Worm (Caenorhabditis elegans) whole organism, mixed stage, embryonic: ENCODE measurements around the gene srh-4.

Source experiments
- M03D4.4 ChIP-seq: sonication (generic microtip); optimal IDR thresholded peaks from 2 replicates; lab custom pipeline; 2017; ENCODE audit warnings: mild to moderate bottlenecking, missing genetic modification characterization, missing compliant biosample characterization
- bed-3 ChIP-seq: fragments of 200-800 bp; sonication (Bioruptor generic); optimal IDR thresholded peaks from 3 replicates; lab custom pipeline; 2018; ENCODE audit warnings: mild to moderate bottlenecking, missing genetic modification characterization, moderate library complexity, missing compliant biosample characterization
- blmp-1 ChIP-seq: fragments of 150-350 bp; optimal IDR thresholded peaks from 2 replicates; lab custom pipeline; 2014; ENCODE audit warnings: missing biosample characterization, missing genetic modification characterization
- ceh-39 ChIP-seq: fragments of 150-350 bp; optimal IDR thresholded peaks from 2 replicates; lab custom pipeline; 2014; ENCODE audit warnings: missing biosample characterization, missing genetic modification characterization
- ceh-43 ChIP-seq: fragments of 200-800 bp; sonication (Bioruptor generic); optimal IDR thresholded peaks from 2 replicates; lab custom pipeline; 2018; ENCODE audit warnings: mild to moderate bottlenecking, missing genetic modification characterization, moderate library complexity, missing compliant biosample characterization
- ceh-83 ChIP-seq: fragments of 200-800 bp; sonication (Bioruptor generic); optimal IDR thresholded peaks from 2 replicates; lab custom pipeline; 2018; ENCODE audit warnings: mild to moderate bottlenecking, missing genetic modification characterization, missing compliant biosample characterization
- ces-1 ChIP-seq: fragments of 150-350 bp; optimal IDR thresholded peaks from 2 replicates; lab custom pipeline; 2014; ENCODE audit warnings: missing biosample characterization, missing genetic modification reagents, missing genetic modification characterization
- elt-3 ChIP-seq: fragments of 150-350 bp; optimal IDR thresholded peaks from 2 replicates; lab custom pipeline; 2014; ENCODE audit warnings: missing biosample characterization, missing genetic modification characterization
- flh-1 ChIP-seq: fragments of 200-800 bp; sonication (Bioruptor generic); optimal IDR thresholded peaks from 2 replicates; lab custom pipeline; 2018; ENCODE audit warnings: mild to moderate bottlenecking, missing genetic modification characterization, moderate library complexity, missing compliant biosample characterization
- ham-2 ChIP-seq: fragments of 200-800 bp; sonication (Bioruptor generic); optimal IDR thresholded peaks from 2 replicates; lab custom pipeline; 2018; ENCODE audit warnings: mild to moderate bottlenecking, missing genetic modification characterization, missing compliant biosample characterization
- hlh-1 ChIP-seq: fragments of 150-350 bp; optimal IDR thresholded peaks from 2 replicates; lab custom pipeline; 2014; ENCODE audit warnings: missing biosample characterization, missing genetic modification reagents, missing genetic modification characterization
- lin-13 ChIP-seq: fragments of 150-350 bp; optimal IDR thresholded peaks from 2 replicates; lab custom pipeline; 2014; ENCODE audit warnings: missing biosample characterization, missing genetic modification characterization
- lin-32 ChIP-seq: fragments of 200-800 bp; sonication (Bioruptor generic); optimal IDR thresholded peaks from 2 replicates; lab custom pipeline; 2018; ENCODE audit warnings: mild to moderate bottlenecking, missing genetic modification characterization, missing compliant biosample characterization
- lsy-2 ChIP-seq: fragments of 150-350 bp; optimal IDR thresholded peaks from 2 replicates; lab custom pipeline; 2014; ENCODE audit warnings: missing biosample characterization, missing genetic modification characterization
- mep-1 ChIP-seq: fragments of 150-350 bp; optimal IDR thresholded peaks from 2 replicates; lab custom pipeline; 2017; ENCODE audit warnings: missing biosample characterization, missing genetic modification reagents, missing genetic modification characterization, inconsistent platforms
- mls-2 ChIP-seq: sonication (generic microtip); optimal IDR thresholded peaks from 2 replicates; lab custom pipeline; 2016; ENCODE audit warnings: mild to moderate bottlenecking, missing genetic modification characterization, moderate library complexity, missing compliant biosample characterization
- nhr-12 ChIP-seq: fragments of 150-350 bp; optimal IDR thresholded peaks from 2 replicates; lab custom pipeline; 2014; ENCODE audit warnings: missing biosample characterization, missing genetic modification characterization
- nhr-237 ChIP-seq: fragments of 150-350 bp; optimal IDR thresholded peaks from 2 replicates; lab custom pipeline; 2014; ENCODE audit warnings: missing biosample characterization, missing genetic modification characterization
- nhr-28 ChIP-seq: fragments of 150-350 bp; optimal IDR thresholded peaks from 2 replicates; lab custom pipeline; 2014; ENCODE audit warnings: missing biosample characterization, missing genetic modification characterization
- sem-2 ChIP-seq: fragments of 200-800 bp; sonication (Bioruptor generic); optimal IDR thresholded peaks from 2 replicates; lab custom pipeline; 2018; ENCODE audit warnings: mild to moderate bottlenecking, missing genetic modification characterization, missing compliant biosample characterization
- sptf-1 ChIP-seq: sonication (generic microtip); optimal IDR thresholded peaks from 2 replicates; lab custom pipeline; 2017; ENCODE audit warnings: mild to moderate bottlenecking, missing genetic modification characterization, moderate library complexity, missing compliant biosample characterization
- tbx-8 ChIP-seq: fragments of 200-800 bp; sonication (Bioruptor generic); optimal IDR thresholded peaks from 2 replicates; lab custom pipeline; 2018; ENCODE audit warnings: mild to moderate bottlenecking, missing genetic modification characterization, moderate library complexity, missing compliant biosample characterization
- unc-120 ChIP-seq: sonication (generic microtip); optimal IDR thresholded peaks from 2 replicates; lab custom pipeline; 2017; ENCODE audit warnings: missing genetic modification characterization, missing compliant biosample characterization; ENCODE audit not compliant: poor library complexity, severe bottlenecking
- unc-39 ChIP-seq: fragments of 150-350 bp; optimal IDR thresholded peaks from 2 replicates; lab custom pipeline; 2014; ENCODE audit warnings: missing biosample characterization, missing genetic modification characterization
- zip-8 ChIP-seq: fragments of 150-350 bp; optimal IDR thresholded peaks from 2 replicates; lab custom pipeline; 2014; ENCODE audit warnings: missing biosample characterization, missing genetic modification characterization
- ztf-11 ChIP-seq: fragments of 150-350 bp; optimal IDR thresholded peaks from 2 replicates; lab custom pipeline; 2014; ENCODE audit warnings: missing biosample characterization, missing genetic modification characterization

Gene srh-4

ce11 chrV:4031319-4031718 lies 21.0 kb downstream of the srh-4 start, which contains the start of gene cyp-35A4:
Gene cyp-35A4, plus strand, starts transcription at chrV:4031619.
- no peak for TF ChIP-seq M03D4.4 (tag; lab: Kevin White, UChicago)
- TF ChIP-seq, all 35 proteins: peak for 0

DNA sequence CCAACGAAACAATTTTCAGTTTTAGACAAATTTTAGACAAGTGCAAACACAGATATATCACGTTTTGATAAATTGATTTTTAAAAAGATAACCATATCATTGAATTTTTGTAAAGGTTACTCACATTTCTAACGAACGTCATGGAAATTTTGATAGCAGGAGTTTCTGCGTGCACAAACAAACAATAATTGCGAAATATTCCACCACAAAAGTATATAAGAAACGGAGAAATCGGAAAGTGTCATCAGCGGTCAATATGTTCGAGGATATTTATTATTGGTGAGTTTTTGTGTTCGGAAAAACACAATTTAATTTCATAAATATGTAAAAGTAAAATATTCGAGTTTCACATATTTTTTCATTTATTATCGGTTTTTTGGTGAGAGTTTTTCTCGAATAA lies 24.0 kb downstream of the srh-4 start, which contains the start of gene C49G7.7:
TSS of gene C49G7.7 (plus strand) at position 174 of the 400 bp plus-strand sequence.
- TF ChIP-seq nhr-28: no peak
- no peak for TF ChIP-seq nhr-237
- no peak for TF ChIP-seq mep-1 (tag; lab: Kevin White, UChicago)
- TF ChIP-seq ceh-43 (GFP tag; lab: Kevin White, UChicago): no peak
- TF ChIP-seq ztf-11: no peak
- TF ChIP-seq hlh-1 (tag; lab: Kevin White, UChicago): no peak
- no peak for TF ChIP-seq flh-1
- no peak for TF ChIP-seq ham-2
- TF ChIP-seq, all 35 proteins: peak for 0

DNA sequence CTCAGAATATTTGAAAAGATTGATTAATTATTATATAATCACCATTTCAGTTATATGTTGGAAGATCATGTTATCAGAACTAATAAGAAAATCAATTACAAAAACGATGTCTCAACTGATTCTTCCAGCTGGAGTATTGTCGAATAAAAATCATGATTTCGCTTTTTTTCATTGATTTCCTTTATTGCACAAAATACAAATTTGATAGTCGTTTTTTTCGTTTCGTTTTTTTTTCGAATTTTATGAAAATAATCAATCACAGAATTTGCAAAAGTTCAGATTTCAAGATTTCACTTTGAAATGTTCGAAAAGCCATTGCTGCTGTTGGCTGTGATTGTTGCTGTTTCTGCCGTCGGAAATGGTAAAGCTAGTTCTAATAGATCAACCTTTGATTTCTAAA lies 25.5 kb downstream of the srh-4 start, which contains the start of gene C49G7.13:
TSS of gene C49G7.13 (plus strand) at position 301 of the 400 bp plus-strand sequence.
- TF ChIP-seq ces-1 (GFP tag; lab: Kevin White, UChicago): no peak
- no peak for TF ChIP-seq sptf-1 (tag; lab: Kevin White, UChicago)

ce11 chrV:4038110-4038509 lies 27.8 kb downstream of the srh-4 start, which contains the start of gene C49G7.12:
Gene C49G7.12, plus strand, starts transcription at chrV:4038410.
- no peak for TF ChIP-seq unc-39 (tag; lab: Kevin White, UChicago)

- TF ChIP-seq elt-3 (tag; lab: Kevin White, UChicago) (no peak), ceh-39 (no peak), bed-3 (GFP tag; lab: Kevin White, UChicago) (no peak), M03D4.4 (tag; lab: Kevin White, UChicago) (no peak), zip-8 (tag; lab: Kevin White, UChicago) (no peak), mls-2 (tag; lab: Kevin White, UChicago) (no peak), sem-2 (GFP tag; lab: Kevin White, UChicago) (no peak), blmp-1 (tag; lab: Kevin White, UChicago) (no peak), nhr-28 (no peak), lsy-2 (tag; lab: Kevin White, UChicago) (no peak), lin-13 (no peak), unc-120 (tag; lab: Kevin White, UChicago) (no peak)
Observed at ce11 chrV:4038557-4038956, 28.3 kb downstream of the srh-4 start.

ce11 chrV:4041853-4042424 lies 31.7 kb downstream of the srh-4 start, which contains the start of the genes C49G7.10 and irg-2:
Gene C49G7.10, minus strand, starts transcription at chrV:4042021.
Gene irg-2, plus strand, starts transcription at chrV:4042181.
- TF ChIP-seq M03D4.4 (tag; lab: Kevin White, UChicago) (no peak), nhr-237 (no peak), ceh-83 (GFP tag; lab: Kevin White, UChicago) (no peak)

- TF ChIP-seq hlh-1 (tag; lab: Kevin White, UChicago): no peak
Observed at ce11 chrV:4043632-4044031, 33.4 kb downstream of the srh-4 start, which contains the start of gene phat-3. Gene phat-3, plus strand, starts transcription at chrV:4043932.

DNA sequence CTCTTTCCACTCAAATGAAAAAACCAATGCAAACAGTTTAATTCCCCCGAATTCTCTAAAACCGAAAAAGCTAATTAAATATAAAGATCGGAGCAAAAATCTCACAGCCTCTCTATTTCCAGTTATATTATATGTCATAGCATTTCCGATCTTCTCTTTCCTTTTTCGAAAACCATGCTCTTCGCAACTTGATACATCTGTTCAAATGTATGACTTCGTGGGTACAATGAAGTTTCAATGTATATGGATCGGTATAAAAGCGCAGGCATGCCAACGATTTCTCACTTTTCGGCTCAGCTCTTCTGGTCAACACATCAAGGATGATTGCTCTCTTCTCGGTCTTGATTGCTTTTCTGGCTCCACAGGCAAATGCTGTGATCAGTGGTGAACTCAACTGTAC lies 35.9 kb downstream of the srh-4 start, which contains the start of gene phat-7:
TSS of gene phat-7 (plus strand) at position 301 of the 400 bp plus-strand sequence.
- no peak for TF ChIP-seq unc-39 (tag; lab: Kevin White, UChicago)
- TF ChIP-seq tbx-8 (GFP tag; lab: Kevin White, UChicago): no peak

DNA sequence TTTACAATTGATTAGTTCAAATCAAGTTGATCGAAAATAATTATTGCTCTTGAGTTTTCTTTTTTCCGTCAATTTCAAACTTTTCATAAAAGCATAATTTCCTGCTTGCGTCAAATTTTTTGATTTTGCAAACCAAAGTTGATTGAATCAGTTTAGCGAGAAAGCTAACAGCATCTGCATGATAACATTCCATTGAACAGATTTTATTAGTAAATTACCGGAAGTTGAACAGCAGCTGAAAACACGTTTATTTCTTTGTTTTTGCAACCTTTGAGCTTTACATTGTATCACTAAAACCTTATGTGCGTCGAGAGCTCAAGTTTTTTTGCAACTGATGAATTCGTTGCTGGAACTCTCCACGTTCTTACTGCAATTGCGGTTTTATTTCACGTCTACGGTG lies 37.3 kb downstream of the srh-4 start, which contains the start of gene srh-169:
TSS of gene srh-169 (plus strand) at position 301 of the 400 bp plus-strand sequence.
- TF ChIP-seq flh-1 (no peak), nhr-12 (no peak), lin-13 (no peak), tbx-8 (GFP tag; lab: Kevin White, UChicago) (no peak), bed-3 (GFP tag; lab: Kevin White, UChicago) (no peak), ceh-43 (GFP tag; lab: Kevin White, UChicago) (no peak), hlh-1 (tag; lab: Kevin White, UChicago) (no peak), lin-32 (no peak)
